Worm (Caenorhabditis elegans) whole organism, late embryonic: ENCODE results near the gene C05C10.2.

ENCODE experiments used
- ama-1 ChIP-seq: fragments of 150-350 bp; optimal IDR thresholded peaks from 2 replicates; lab custom pipeline; 2014
- pha-4 ChIP-seq: fragments of 150-350 bp; optimal IDR thresholded peaks from 2 replicates; lab custom pipeline; 2018; ENCODE audit warnings: missing biosample characterization, missing genetic modification reagents, missing genetic modification characterization
- pros-1 ChIP-seq: fragments of 150-350 bp; optimal IDR thresholded peaks from 2 replicates; lab custom pipeline; 2014; ENCODE audit warnings: missing biosample characterization, missing genetic modification reagents, missing genetic modification characterization
- rnt-1 ChIP-seq: sonication (generic microtip); optimal IDR thresholded peaks from 2 replicates; lab custom pipeline; 2016; ENCODE audit warnings: missing genetic modification characterization, missing compliant biosample characterization
- sox-4 ChIP-seq: sonication (generic microtip); optimal IDR thresholded peaks from 2 replicates; lab custom pipeline; 2017; ENCODE audit warnings: mild to moderate bottlenecking, missing genetic modification characterization, inconsistent platforms, missing compliant biosample characterization
- tbx-2 ChIP-seq: sonication (generic microtip); optimal IDR thresholded peaks from 2 replicates; lab custom pipeline; 2016; ENCODE audit warnings: missing genetic modification characterization, missing compliant biosample characterization
- unc-55 ChIP-seq: sonication (generic microtip); optimal IDR thresholded peaks from 2 replicates; lab custom pipeline; 2017; ENCODE audit warnings: missing biosample characterization, missing genetic modification reagents, missing genetic modification characterization
- unc-86 ChIP-seq: sonication (generic microtip); optimal IDR thresholded peaks from 2 replicates; lab custom pipeline; 2016; ENCODE audit warnings: missing genetic modification characterization, missing compliant biosample characterization

- TF ChIP-seq ama-1 (lab: Kevin White, UChicago) (no peak), sox-4 (no peak), pha-4 (no peak), rnt-1 (tag; lab: Kevin White, UChicago) (no peak), tbx-2 (tag; lab: Kevin White, UChicago) (no peak), pros-1 (tag; lab: Kevin White, UChicago) (no peak), unc-86 (tag; lab: Kevin White, UChicago) (no peak), unc-55 (no peak)
Observed at ce11 chrII:9970438-9971092, 48.5 kb downstream of the C05C10.2 start, which contains the start of gene R53.5.
